Fruit fly (Drosophila melanogaster) whole organism, embryonic: Measurements from ENCODE around the gene CG31029.

Experiments
- Ada2b ChIP-seq: fragments of 200-800 bp; sonication (Bioruptor generic); IDR thresholded peaks from 2 replicates; pipeline ENCODE4 v1.3.6; 2022; ENCODE audit warnings: missing biosample characterization, missing genetic modification characterization
- Adf1 ChIP-seq: fragments of 200-800 bp; sonication (Bioruptor generic); IDR thresholded peaks from 2 replicates; pipeline ENCODE4 v1.3.6; 2022; ENCODE audit warnings: missing biosample characterization, missing genetic modification characterization
- BtbVII ChIP-seq: fragments of 200-800 bp; sonication (Bioruptor generic); optimal IDR thresholded peaks from 3 replicates; lab custom pipeline; 2017; ENCODE audit warnings: missing biosample characterization, mild to moderate bottlenecking, missing genetic modification characterization
- CG10267 ChIP-seq: fragments of 200-800 bp; sonication (Bioruptor generic); optimal IDR thresholded peaks from 2 replicates; lab custom pipeline; 2018; ENCODE audit warnings: missing biosample characterization, mild to moderate bottlenecking, missing genetic modification characterization, moderate library complexity
- CG12236 ChIP-seq: fragments of 200-800 bp; sonication (Bioruptor generic); optimal IDR thresholded peaks from 2 replicates; lab custom pipeline; 2016; ENCODE audit warnings: missing biosample characterization, missing genetic modification characterization
- CG12299 ChIP-seq: fragments of 200-800 bp; sonication (Bioruptor generic); optimal IDR thresholded peaks from 2 replicates; lab custom pipeline; 2018; ENCODE audit warnings: missing biosample characterization, mild to moderate bottlenecking, missing genetic modification characterization
- CG12769 ChIP-seq: fragments of 200-800 bp; sonication (Bioruptor generic); optimal IDR thresholded peaks from 2 replicates; lab custom pipeline; 2019; ENCODE audit warnings: missing biosample characterization, mild to moderate bottlenecking, missing genetic modification characterization, moderate library complexity
- CG12942 ChIP-seq: fragments of 200-800 bp; sonication (Bioruptor generic); optimal IDR thresholded peaks from 3 replicates; lab custom pipeline; 2016; ENCODE audit warnings: missing biosample characterization, missing genetic modification characterization
- CG15269 ChIP-seq: fragments of 200-800 bp; sonication (Bioruptor generic); optimal IDR thresholded peaks from 2 replicates; lab custom pipeline; 2018; ENCODE audit warnings: missing biosample characterization, mild to moderate bottlenecking, missing genetic modification characterization, moderate library complexity
- CG32772 ChIP-seq: fragments of 200-800 bp; sonication (Bioruptor generic); IDR thresholded peaks from 2 replicates; pipeline ENCODE4 v1.3.6; 2022; ENCODE audit warnings: missing biosample characterization, missing genetic modification characterization
- CG4328 ChIP-seq: fragments of 200-800 bp; sonication (Bioruptor generic); optimal IDR thresholded peaks from 3 replicates; lab custom pipeline; 2017; ENCODE audit warnings: missing biosample characterization, missing genetic modification reagents, missing genetic modification characterization
- CG6254 ChIP-seq: fragments of 200-800 bp; sonication (Bioruptor generic); optimal IDR thresholded peaks from 3 replicates; lab custom pipeline; 2017; ENCODE audit warnings: mild to moderate bottlenecking, missing biosample characterization, missing genetic modification reagents, missing genetic modification characterization
- CG6813 ChIP-seq: fragments of 200-800 bp; sonication (Bioruptor generic); optimal IDR thresholded peaks from 2 replicates; lab custom pipeline; 2017; ENCODE audit warnings: missing biosample characterization, missing genetic modification characterization, mild to moderate bottlenecking, moderate library complexity, missing genetic modification reagents
- CG6854 ChIP-seq: fragments of 200-800 bp; sonication (Bioruptor generic); optimal IDR thresholded peaks from 3 replicates; lab custom pipeline; 2017; ENCODE audit warnings: missing biosample characterization, mild to moderate bottlenecking, missing genetic modification characterization
- CG7372 ChIP-seq: fragments of 200-800 bp; sonication (Bioruptor generic); IDR thresholded peaks from 2 replicates; pipeline ENCODE4 v1.3.6; 2022; ENCODE audit warnings: missing biosample characterization, missing genetic modification characterization
- CG7987 ChIP-seq: fragments of 200-800 bp; sonication (Bioruptor generic); optimal IDR thresholded peaks from 2 replicates; lab custom pipeline; 2018; ENCODE audit warnings: missing biosample characterization, mild to moderate bottlenecking, missing genetic modification characterization, moderate library complexity
- CG8281 ChIP-seq: fragments of 200-800 bp; sonication (Bioruptor generic); optimal IDR thresholded peaks from 2 replicates; lab custom pipeline; 2018; ENCODE audit warnings: missing biosample characterization, mild to moderate bottlenecking, missing genetic modification characterization, moderate library complexity
- CG9797 ChIP-seq: fragments of 200-800 bp; sonication (Bioruptor generic); optimal IDR thresholded peaks from 3 replicates; lab custom pipeline; 2018; ENCODE audit warnings: missing biosample characterization, mild to moderate bottlenecking, missing genetic modification characterization
- Deaf1 ChIP-seq: fragments of 200-800 bp; optimal IDR thresholded peaks from 3 replicates; lab custom pipeline; 2019; ENCODE audit warnings: missing biosample characterization, mild to moderate bottlenecking, missing genetic modification characterization, moderate library complexity
- GATAe ChIP-seq: fragments of 200-800 bp; sonication (Bioruptor generic); conservative IDR thresholded peaks from 2 replicates; pipeline ENCODE4 v1.3.6; 2022; ENCODE audit warnings: missing biosample characterization, missing genetic modification characterization
- Hand ChIP-seq: fragments of 200-800 bp; sonication (Bioruptor generic); optimal IDR thresholded peaks from 2 replicates; lab custom pipeline; 2017; ENCODE audit warnings: mild to moderate bottlenecking, missing biosample characterization, missing genetic modification reagents, missing genetic modification characterization
- Hr3 ChIP-seq: fragments of 200-800 bp; sonication (Bioruptor generic); optimal IDR thresholded peaks from 3 replicates; lab custom pipeline; 2016; ENCODE audit warnings: missing biosample characterization, missing genetic modification characterization
- Hr39 ChIP-seq: fragments of >200 bp; optimal IDR thresholded peaks from 2 replicates; lab custom pipeline; 2017
- Med ChIP-seq: fragments of 200-800 bp; sonication (Bioruptor generic); peaks from one replicate; lab custom pipeline; 2016; ENCODE audit warnings: missing biosample characterization, missing genetic modification characterization, mild to moderate bottlenecking, inconsistent platforms, moderate library complexity
- Pdp1 ChIP-seq, 2 experiments: fragments of 200-800 bp; sonication (Bioruptor generic); optimal IDR thresholded peaks; 3 replicates each; lab custom pipeline; 2016; ENCODE audit warnings: missing biosample characterization in 2 of 2, missing genetic modification characterization in 2 of 2, mild to moderate bottlenecking in 1 of 2, moderate library complexity in 1 of 2
- Ptx1 ChIP-seq: fragments of 200-800 bp; sonication (Bioruptor generic); IDR thresholded peaks from 2 replicates; pipeline ENCODE4 v1.3.6; 2022; ENCODE audit warnings: missing biosample characterization, missing genetic modification characterization
- Rfx ChIP-seq: fragments of 200-800 bp; sonication (Bioruptor generic); IDR thresholded peaks from 2 replicates; pipeline ENCODE4 v1.3.6; 2022; ENCODE audit warnings: missing biosample characterization, missing genetic modification characterization
- br ChIP-seq: fragments of >200 bp; optimal IDR thresholded peaks from 2 replicates; lab custom pipeline; 2017
- cad ChIP-seq: fragments of >200 bp; optimal IDR thresholded peaks from 2 replicates; lab custom pipeline; 2017; ENCODE audit warnings: missing biosample characterization, missing genetic modification characterization
- chinmo ChIP-seq: fragments of 200-800 bp; sonication (Bioruptor generic); IDR thresholded peaks from 4 replicates; pipeline ENCODE4 v1.3.6; 2022; ENCODE audit warnings: missing biosample characterization, missing genetic modification characterization; ENCODE audit not compliant: partially characterized antibody
- ci ChIP-seq: fragments of 200-800 bp; sonication (Bioruptor generic); IDR thresholded peaks from 3 replicates; pipeline ENCODE4 v1.3.6; 2022; ENCODE audit warnings: missing biosample characterization, missing genetic modification characterization
- dmrt11E ChIP-seq: fragments of 200-800 bp; sonication (Bioruptor generic); optimal IDR thresholded peaks from 3 replicates; lab custom pipeline; 2018; ENCODE audit warnings: missing biosample characterization, mild to moderate bottlenecking, missing genetic modification characterization, moderate library complexity
- fru ChIP-seq: fragments of >200 bp; optimal IDR thresholded peaks from 2 replicates; lab custom pipeline; 2017
- grn ChIP-seq: fragments of 200-800 bp; sonication (Bioruptor generic); optimal IDR thresholded peaks from 3 replicates; lab custom pipeline; 2017; ENCODE audit warnings: missing biosample characterization, missing genetic modification characterization
- ken ChIP-seq: fragments of 200-800 bp; sonication (Bioruptor generic); IDR thresholded peaks from 3 replicates; pipeline ENCODE4 v1.3.6; 2022; ENCODE audit warnings: missing biosample characterization, missing genetic modification characterization
- knrl ChIP-seq: fragments of 200-800 bp; sonication (Bioruptor generic); IDR thresholded peaks from 3 replicates; pipeline ENCODE4 v1.3.6; 2022; ENCODE audit warnings: missing biosample characterization, missing genetic modification characterization; ENCODE audit not compliant: partially characterized antibody
- nerfin-1 ChIP-seq: fragments of 200-800 bp; sonication (Bioruptor generic); optimal IDR thresholded peaks from 3 replicates; lab custom pipeline; 2019; ENCODE audit warnings: missing biosample characterization, mild to moderate bottlenecking, missing genetic modification characterization, moderate library complexity
- prd ChIP-seq, 3 experiments: fragments of >200 bp in 2 of 3; fragments of 200-800 bp in 1 of 3; sonication (Bioruptor generic) in 1 of 3; optimal IDR thresholded peaks in 2 of 3; IDR thresholded peaks in 1 of 3; 2 replicates in 2 of 3; 3 replicates in 1 of 3; pipeline versions ENCODE4 v1.3.6 to Lab custom; 2017 to 2022; ENCODE audit warnings: missing biosample characterization in 1 of 3, missing genetic modification characterization in 1 of 3
- pum ChIP-seq: fragments of 200-800 bp; sonication (Bioruptor generic); optimal IDR thresholded peaks from 2 replicates; lab custom pipeline; 2016; ENCODE audit warnings: missing biosample characterization, missing genetic modification characterization
- sens ChIP-seq: fragments of 200-800 bp; sonication (Bioruptor generic); peaks from one replicate; lab custom pipeline; 2016; ENCODE audit warnings: missing biosample characterization, missing genetic modification characterization
- slbo ChIP-seq: fragments of 200-800 bp; sonication (Bioruptor generic); IDR thresholded peaks from 2 replicates; pipeline ENCODE4 v1.3.6; 2022; ENCODE audit warnings: missing biosample characterization, missing genetic modification characterization
- sug ChIP-seq: fragments of 200-800 bp; optimal IDR thresholded peaks from 2 replicates; lab custom pipeline; 2019; ENCODE audit warnings: missing biosample characterization, mild to moderate bottlenecking, missing genetic modification characterization, moderate library complexity
- tio ChIP-seq: fragments of 200-800 bp; sonication (Bioruptor generic); optimal IDR thresholded peaks from 2 replicates; lab custom pipeline; 2017; ENCODE audit warnings: missing biosample characterization, missing genetic modification characterization, inconsistent platforms
- ttk ChIP-seq: fragments of 200-800 bp; sonication (Bioruptor generic); IDR thresholded peaks from 2 replicates; pipeline ENCODE4 v2.1.2; 2022; ENCODE audit warnings: missing biosample characterization, missing genetic modification characterization
- zfh1 ChIP-seq: fragments of 200-800 bp; sonication (Bioruptor generic); IDR thresholded peaks from 3 replicates; pipeline ENCODE4 v1.3.6; 2022; ENCODE audit warnings: missing biosample characterization, missing genetic modification characterization

The CG31029 gene

dm6 chr3R:30105808-30106207, 26.4 kb downstream of the CG31029 start (continued):
- TF ChIP-seq CG4328 (GFP tag; lab: Kevin White, UChicago) (no peak), sens (GFP tag; lab: Kevin White, UChicago) (peak; percentile 20), zfh1 (GFP tag; lab: Robert Waterston, UW) (peak; percentile 7; the same call in 1 of the 3 replicates)

- TF ChIP-seq cad (GFP tag; lab: Kevin White, UChicago) (no peak), CG8281 (tag; lab: Kevin White, UChicago) (peak; percentile 30), CG12236 (GFP tag; lab: Kevin White, UChicago) (no peak), fru (lab: Kevin White, UChicago) (no peak), nerfin-1 (tag; lab: Kevin White, UChicago) (no peak), sug (tag; lab: Kevin White, UChicago) (peak; percentile 85), CG7372 (0 out of 2 replicates have a peak, but pooled peaks have one; percentile 39), prd (optimal IDR thresholded peaks at IDR 0.05; lab: Kevin White, UChicago) (peak in 1 of 2 experiments; percentile 5), prd (GFP tag; IDR thresholded peaks at IDR 0.05; lab: Robert Waterston, UW) (no peak), Pdp1 (GFP tag; optimal IDR thresholded peaks at IDR 0.05; lab: Kevin White, UChicago) (peak in 1 of 2 experiments; percentile 75), Med (GFP tag; lab: Kevin White, UChicago) (peak; percentile 40)
These were observed 27.2 kb downstream of the CG31029 start for dm6 chr3R:30104912-30105510.

dm6 chr3R:30102806-30103619, 29.2 kb downstream of the CG31029 start:
- TF ChIP-seq Hr39 (lab: Kevin White, UChicago) (peak; percentile 55), knrl (GFP tag; lab: Robert Waterston, UW) (no peak), chinmo (GFP tag; lab: Robert Waterston, UW) (0 out of 4 replicates have a peak, but pooled peaks have one; percentile 36), ttk (GFP tag; lab: Robert Waterston, UW) (no peak), CG6254 (GFP tag; lab: Kevin White, UChicago) (peak; percentile 39), ci (peak; percentile 60; the same call in 1 of the 3 replicates), Ptx1 (0 out of 2 replicates have a peak, but pooled peaks have one; percentile 20), tio (no peak), Hand (GFP tag; lab: Kevin White, UChicago) (peak; percentile 24), Ada2b (no peak), pum (no peak), grn (GFP tag; lab: Kevin White, UChicago) (peak; percentile 97), CG32772 (GFP tag; lab: Robert Waterston, UW) (no peak), CG6854 (GFP tag; lab: Kevin White, UChicago) (peak; percentile 35), Rfx (GFP tag; lab: Robert Waterston, UW) (peak; percentile 10; the same call in 1 of the 2 replicates), Hr3 (GFP tag; lab: Kevin White, UChicago) (no peak), CG6813 (peak; percentile 18), CG15269 (tag; lab: Kevin White, UChicago) (no peak), CG12769 (peak; percentile 49), CG10267 (tag; lab: Kevin White, UChicago) (no peak), dmrt11E (tag; lab: Kevin White, UChicago) (no peak), ken (GFP tag; lab: Robert Waterston, UW) (0 out of 3 replicates have a peak, but pooled peaks have one; percentile 9), br (lab: Kevin White, UChicago) (no peak), slbo (GFP tag; lab: Robert Waterston, UW) (no peak), BtbVII (peak; percentile 34), CG9797 (no peak), GATAe (GFP tag; lab: Robert Waterston, UW) (peak; percentile 96), CG7987 (GFP tag; lab: Kevin White, UChicago) (peak; percentile 100), CG12942 (GFP tag; lab: Kevin White, UChicago) (no peak), Adf1 (GFP tag; lab: Robert Waterston, UW) (peak; percentile 63; the same call in 1 of the 2 replicates), Deaf1 (tag; lab: Kevin White, UChicago) (peak; percentile 74), CG12299 (tag; lab: Kevin White, UChicago) (no peak)
